Fruit fly (Drosophila melanogaster) whole organism, embryonic: ENCODE measurements around the gene srp.

ENCODE experiments used
- CG11085 ChIP-seq: fragments of 200-800 bp; sonication (Bioruptor generic); IDR thresholded peaks from 2 replicates; pipeline ENCODE4 v1.3.6; 2022; ENCODE audit warnings: missing biosample characterization, missing genetic modification characterization
- CG15073 ChIP-seq: fragments of 200-800 bp; sonication (Bioruptor generic); optimal IDR thresholded peaks from 2 replicates; lab custom pipeline; 2016; ENCODE audit warnings: missing biosample characterization, missing genetic modification characterization
- CG2202 ChIP-seq: fragments of 200-800 bp; sonication (Bioruptor generic); optimal IDR thresholded peaks from 2 replicates; lab custom pipeline; 2018; ENCODE audit warnings: missing biosample characterization, mild to moderate bottlenecking, missing genetic modification characterization
- CG7745 ChIP-seq: fragments of 200-800 bp; sonication (Bioruptor generic); optimal IDR thresholded peaks from 2 replicates; lab custom pipeline; 2018; ENCODE audit warnings: missing biosample characterization, mild to moderate bottlenecking, missing genetic modification characterization, moderate library complexity

DNA sequence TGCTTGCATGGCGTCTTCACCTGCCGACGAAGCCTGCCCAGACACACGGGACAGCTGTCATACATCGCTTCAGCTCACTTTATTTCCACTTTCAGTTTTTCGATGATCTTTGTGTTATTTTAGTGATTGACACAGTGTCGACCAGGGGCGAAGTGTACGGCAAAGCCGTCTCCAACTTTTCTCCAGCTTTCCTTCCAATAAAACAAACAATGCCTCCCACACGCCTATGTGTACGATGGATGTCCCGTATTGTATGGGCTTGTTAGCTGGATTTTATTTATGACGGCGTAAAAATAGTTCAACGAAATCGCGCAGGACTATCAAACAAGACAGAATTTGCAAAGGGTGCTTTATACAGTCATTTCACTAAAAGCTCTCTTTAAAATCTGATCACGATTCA is 35.1 kb upstream of the srp start, which contains the start of the genes CG31088 and CG46383:
- TF ChIP-seq CG2202 (no peak), CG15073 (no peak), CG7745 (no peak), CG11085 (GFP tag; lab: Robert Waterston, UW) (no peak)
